Worm (Caenorhabditis elegans): ENCODE results near the gene T11G6.4.

The T11G6.4 gene

DNA sequence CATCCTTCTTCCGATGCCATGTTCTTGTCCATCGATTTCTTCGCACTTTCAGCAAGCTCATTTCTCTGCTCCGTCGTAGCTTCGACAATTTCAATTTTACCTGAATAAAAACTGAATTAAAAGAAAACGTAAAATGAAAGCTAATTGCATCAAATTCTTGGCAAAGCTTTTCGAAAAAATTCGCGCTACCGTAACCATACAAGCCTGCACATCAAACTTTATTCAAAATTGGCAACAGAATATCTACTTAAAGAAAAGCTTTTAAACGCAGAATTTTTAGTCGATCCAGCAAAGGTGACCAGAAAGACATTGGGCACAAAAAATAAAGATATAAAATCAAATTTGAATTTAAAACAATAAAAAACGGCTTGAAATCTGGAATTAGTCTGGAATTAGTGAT is 9.5 kb downstream of the T11G6.4 start (continued):
- TF ChIP-seq attf-6 (GFP tag; IDR thresholded peaks at IDR 0.05) (no peak), nhr-80 (tag; optimal IDR thresholded peaks at IDR 0.05) (no peak), unc-62 (GFP tag; optimal IDR thresholded peaks at IDR 0.05) (no peak), dox-1 (GFP tag; IDR thresholded peaks at IDR 0.05) (peak; percentile 40), attf-3 (GFP tag; conservative IDR thresholded peaks at IDR 0.05) (peak; percentile 27; the same call in 1 of the 2 replicates), nfya-1 (tag; optimal IDR thresholded peaks at IDR 0.05; ENCODE audit: borderline replicate concordance, insufficient read depth) (no peak), egl-18 (GFP tag; IDR thresholded peaks at IDR 0.05) (no peak), ama-1 (optimal IDR thresholded peaks at IDR 0.05) (no peak), ama-1 (GFP tag; optimal IDR thresholded peaks at IDR 0.05) (peak in 1 of 2 experiments; percentile 28), rpc-1 (optimal IDR thresholded peaks at IDR 0.05) (no peak), rpc-1 (tag; optimal IDR thresholded peaks at IDR 0.05) (no peak), F57A8.1 (GFP tag; optimal IDR thresholded peaks at IDR 0.05) (no peak), ceh-58 (GFP tag; IDR thresholded peaks at IDR 0.05) (no peak), F49E8.2 (tag; optimal IDR thresholded peaks at IDR 0.05; ENCODE audit: insufficient read depth) (peak; percentile 29), F39B2.1 (GFP tag; IDR thresholded peaks at IDR 0.05) (0 out of 2 replicates have a peak, but pooled peaks have one; percentile 7), atf-7 (tag; optimal IDR thresholded peaks at IDR 0.05) (no peak), lin-40 (tag; optimal IDR thresholded peaks at IDR 0.05) (no peak), xnd-1 (tag; optimal IDR thresholded peaks at IDR 0.05) (no peak), hmg-1.2 (GFP tag; IDR thresholded peaks at IDR 0.05) (peak; percentile 16; the same call in 1 of the 2 replicates), rcor-1 (GFP tag; IDR thresholded peaks at IDR 0.05) (peak; percentile 31; the same call in 1 of the 2 replicates), athp-1 (tag; optimal IDR thresholded peaks at IDR 0.05) (no peak), B0336.3 (GFP tag; IDR thresholded peaks at IDR 0.05) (no peak), nhr-179 (tag; optimal IDR thresholded peaks at IDR 0.05) (no peak), lsl-1 (GFP tag; optimal IDR thresholded peaks at IDR 0.05) (peak; percentile 57), Y79H2A.3 (GFP tag; conservative IDR thresholded peaks at IDR 0.05) (no peak), snpc-4 (GFP tag; optimal IDR thresholded peaks at IDR 0.05) (no peak), snpc-4 (tag; optimal IDR thresholded peaks at IDR 0.05) (no peak), hsf-1 (GFP tag; IDR thresholded peaks at IDR 0.05) (no peak), dpff-1 (tag; optimal IDR thresholded peaks at IDR 0.05) (no peak), repo-1 (tag; optimal IDR thresholded peaks at IDR 0.05) (no peak), F22D6.2 (tag; optimal IDR thresholded peaks at IDR 0.05) (no peak), madf-6 (GFP tag; IDR thresholded peaks at IDR 0.05) (peak; percentile 69), C17E4.6 (GFP tag; IDR thresholded peaks at IDR 0.05) (0 out of 2 replicates have a peak, but pooled peaks have one; percentile 46), nfyb-1 (GFP tag; IDR thresholded peaks at IDR 0.05) (peak; percentile 18; the same call in 1 of the 2 replicates), snpc-3.4 (tag; optimal IDR thresholded peaks at IDR 0.05) (no peak), Y53G8AR.9 (GFP tag; conservative IDR thresholded peaks at IDR 0.05) (peak; percentile 73; the same call in 1 of the 2 replicates)

DNA sequence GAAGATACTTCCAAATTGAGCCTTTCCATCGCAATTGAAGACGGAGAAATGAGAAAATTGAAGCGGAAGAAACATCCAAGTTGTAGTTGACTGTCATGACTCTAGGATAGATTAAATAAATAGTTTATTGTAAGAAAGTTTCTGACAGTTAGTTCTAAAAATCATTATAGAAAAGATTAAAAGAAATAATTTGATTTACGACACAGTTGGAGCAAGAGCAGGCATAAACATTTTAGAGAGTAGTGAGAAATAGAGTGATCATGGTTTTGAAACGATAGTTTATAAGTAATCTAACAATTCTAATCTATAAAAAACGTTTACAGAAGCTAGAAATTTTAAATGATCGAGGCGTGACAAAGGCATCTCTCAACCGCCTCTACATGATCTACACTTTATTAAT is 19.6 kb downstream of the T11G6.4 start, which contains the start of gene best-15:
best-15 (minus strand) TSS at position 101 of the 400 bp plus-strand sequence.
- TF ChIP-seq ekl-4 (GFP tag; IDR thresholded peaks at IDR 0.05) (no peak), tbp1 (GFP tag; optimal IDR thresholded peaks at IDR 0.05) (no peak), F22D6.2 (tag; optimal IDR thresholded peaks at IDR 0.05) (no peak), sdz-38 (tag; optimal IDR thresholded peaks at IDR 0.05) (no peak)

DNA sequence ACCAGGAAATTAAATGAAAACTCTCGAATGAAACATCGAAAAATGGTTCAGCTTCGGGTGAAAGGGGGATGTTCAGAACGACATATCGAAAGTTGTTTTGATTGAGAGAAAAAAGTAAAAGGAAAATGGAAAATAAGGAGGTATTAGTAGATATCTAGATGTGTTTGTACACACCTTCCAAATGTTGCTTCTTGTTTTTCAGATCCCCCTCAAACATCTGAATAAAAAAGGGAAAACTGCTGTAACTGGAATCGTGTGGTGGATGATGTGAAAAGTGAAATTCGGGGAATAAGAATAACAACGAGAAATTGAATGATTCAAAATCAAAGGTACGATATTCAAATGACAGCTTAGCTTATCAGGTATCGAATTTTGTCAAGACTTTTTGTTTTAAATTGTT is 23.7 kb downstream of the T11G6.4 start, which contains the start of gene npax-3:
npax-3 (minus strand) TSS at position 101 of the 400 bp plus-strand sequence.
- TF ChIP-seq ztf-26 (tag; optimal IDR thresholded peaks at IDR 0.05): no peak
- no peak for TF ChIP-seq egl-44 (GFP tag; IDR thresholded peaks at IDR 0.05)
- no peak for TF ChIP-seq lin-54 (GFP tag; optimal IDR thresholded peaks at IDR 0.05)
- TF ChIP-seq F57C9.4 (tag; optimal IDR thresholded peaks at IDR 0.05): no peak
- TF ChIP-seq gei-17 (GFP tag; optimal IDR thresholded peaks at IDR 0.05): no peak
- no peak for TF ChIP-seq sdz-38 (tag; optimal IDR thresholded peaks at IDR 0.05)
- no peak for TF ChIP-seq ceh-27 (GFP tag; optimal IDR thresholded peaks at IDR 0.05)
- TF ChIP-seq akir-1 (GFP tag; optimal IDR thresholded peaks at IDR 0.05): no peak
